Worm (Caenorhabditis elegans): Measurements from ENCODE around the gene E01B7.2.

ce11 chrV:17944849-17945452 lies 23.4 kb downstream of the E01B7.2 start:
- TF ChIP-seq med-1 (GFP tag; optimal IDR thresholded peaks at IDR 0.05; ENCODE audit: insufficient read depth), result no peak
- TF ChIP-seq T22C8.4 (GFP tag; IDR thresholded peaks at IDR 0.05), result no peak
- no peak for TF ChIP-seq ref-1 (GFP tag; conservative IDR thresholded peaks at IDR 0.05)
- TF ChIP-seq cog-1 (tag; optimal IDR thresholded peaks at IDR 0.05), result no peak
- no peak for TF ChIP-seq ztf-29 (GFP tag; IDR thresholded peaks at IDR 0.05)
- 0 out of 2 replicates have a peak, but pooled peaks have one; percentile 30 for TF ChIP-seq flt-1 (GFP tag; IDR thresholded peaks at IDR 0.05)
- no peak for TF ChIP-seq tab-1 (GFP tag; IDR thresholded peaks at IDR 0.05)
- TF ChIP-seq ztf-23 (GFP tag; IDR thresholded peaks at IDR 0.05), result no peak
- TF ChIP-seq klf-2 (GFP tag; conservative IDR thresholded peaks at IDR 0.05), result no peak
